Worm (Caenorhabditis elegans) whole organism, L1 larva: ENCODE data around the gene nas-8.

Experiments used
- C04F5.9 ChIP-seq: sonication (generic microtip); optimal IDR thresholded peaks from 2 replicates; lab custom pipeline; 2016; ENCODE audit warnings: missing genetic modification characterization, missing compliant biosample characterization
- C34B4.2 ChIP-seq: sonication (generic microtip); optimal IDR thresholded peaks from 2 replicates; lab custom pipeline; 2017; ENCODE audit warnings: mild to moderate bottlenecking, missing genetic modification characterization, missing compliant biosample characterization
- Y116A8C.19 ChIP-seq: sonication (generic microtip); optimal IDR thresholded peaks from 2 replicates; lab custom pipeline; 2016; ENCODE audit warnings: missing compliant biosample characterization, missing genetic modification characterization, borderline replicate concordance
- aha-1 ChIP-seq: fragments of 150-350 bp; optimal IDR thresholded peaks from 2 replicates; lab custom pipeline; 2014; ENCODE audit warnings: missing biosample characterization, missing genetic modification characterization
- aly-2 ChIP-seq: fragments of 150-350 bp; optimal IDR thresholded peaks from 2 replicates; lab custom pipeline; 2014; ENCODE audit warnings: missing biosample characterization, missing genetic modification characterization
- ama-1 ChIP-seq: fragments of 150-350 bp; optimal IDR thresholded peaks from 2 replicates; lab custom pipeline; 2014
- blmp-1 ChIP-seq: fragments of 150-350 bp; optimal IDR thresholded peaks from 2 replicates; lab custom pipeline; 2014; ENCODE audit warnings: missing biosample characterization, missing genetic modification characterization
- ceh-63 ChIP-seq: fragments of 200-800 bp; sonication (Bioruptor generic); optimal IDR thresholded peaks from 2 replicates; lab custom pipeline; 2018; ENCODE audit warnings: mild to moderate bottlenecking, missing genetic modification characterization, missing compliant biosample characterization
- ceh-8 ChIP-seq: fragments of 200-800 bp; sonication (Bioruptor generic); optimal IDR thresholded peaks from 2 replicates; lab custom pipeline; 2018; ENCODE audit warnings: mild to moderate bottlenecking, missing genetic modification characterization, moderate library complexity, missing compliant biosample characterization
- dpl-1 ChIP-seq, 3 experiments: fragments of 150-350 bp in 2 of 3; sonication (generic microtip) in 1 of 3; optimal IDR thresholded peaks; 2 replicates each; lab custom pipeline; 2014 to 2017; ENCODE audit warnings: missing biosample characterization in 3 of 3, missing genetic modification characterization in 3 of 3, missing genetic modification reagents in 3 of 3
- egl-13 ChIP-seq: sonication (generic microtip); optimal IDR thresholded peaks from 2 replicates; lab custom pipeline; 2016; ENCODE audit warnings: missing genotype, missing genetic modification reagents, missing genetic modification characterization, missing compliant biosample characterization
- egl-27 ChIP-seq, 2 experiments: fragments of 150-350 bp in 1 of 2; sonication (generic microtip); optimal IDR thresholded peaks; 3 replicates each; lab custom pipeline; 2017 to 2018; ENCODE audit warnings: missing biosample characterization in 2 of 2, missing genetic modification characterization in 2 of 2, missing genetic modification reagents in 2 of 2
- elt-3 ChIP-seq, 6 experiments: fragments of 150-350 bp in 1 of 6; sonication (generic microtip); optimal IDR thresholded peaks; 2 replicates each; lab custom pipeline; 2017 to 2018; ENCODE audit warnings: missing biosample characterization in 6 of 6, missing genetic modification characterization in 6 of 6, inconsistent platforms in 1 of 6
- grh-1 ChIP-seq: fragments of 200-800 bp; sonication (Bioruptor generic); IDR thresholded peaks from 2 replicates; pipeline ENCODE4 v1.3.6; 2022; ENCODE audit warnings: missing genetic modification reagents, missing genetic modification characterization, missing compliant biosample characterization
- hlh-17 ChIP-seq: fragments of 200-800 bp; sonication (Bioruptor generic); optimal IDR thresholded peaks from 2 replicates; lab custom pipeline; 2018; ENCODE audit warnings: missing genetic modification characterization, mild to moderate bottlenecking, missing compliant biosample characterization, moderate library complexity, borderline replicate concordance
- isw-1 ChIP-seq: fragments of 200-800 bp; sonication (Bioruptor generic); IDR thresholded peaks from 2 replicates; pipeline ENCODE4 v1.3.6; 2022; ENCODE audit warnings: missing genetic modification characterization, missing compliant biosample characterization
- jun-1 ChIP-seq: fragments of 150-350 bp; optimal IDR thresholded peaks from 2 replicates; lab custom pipeline; 2014; ENCODE audit warnings: missing biosample characterization, missing genetic modification reagents, missing genetic modification characterization
- lin-14 ChIP-seq: fragments of 200-800 bp; sonication (Bioruptor generic); optimal IDR thresholded peaks from 2 replicates; lab custom pipeline; 2018; ENCODE audit warnings: mild to moderate bottlenecking, missing genetic modification characterization, moderate library complexity, missing compliant biosample characterization
- lin-35 ChIP-seq, 2 experiments: fragments of 150-350 bp; optimal IDR thresholded peaks; 2 replicates each; lab custom pipeline; 2014; ENCODE audit warnings: missing biosample characterization in 2 of 2, missing genetic modification characterization in 2 of 2, missing genetic modification reagents in 2 of 2
- lsy-2 ChIP-seq, 2 experiments: fragments of 150-350 bp; optimal IDR thresholded peaks; 2 replicates each; lab custom pipeline; 2014; ENCODE audit warnings: missing biosample characterization in 2 of 2, missing genetic modification characterization in 2 of 2
- mdl-1 ChIP-seq, 2 experiments: fragments of 150-350 bp; optimal IDR thresholded peaks; 2 replicates each; lab custom pipeline; 2014 to 2017; ENCODE audit warnings: missing biosample characterization in 2 of 2, missing genetic modification characterization in 2 of 2, inconsistent platforms in 1 of 2
- mep-1 ChIP-seq: fragments of 150-350 bp; optimal IDR thresholded peaks from 2 replicates; lab custom pipeline; 2014; ENCODE audit warnings: missing biosample characterization, missing genetic modification characterization
- nhr-19 ChIP-seq: fragments of 200-800 bp; sonication (Bioruptor generic); conservative IDR thresholded peaks from 2 replicates; pipeline ENCODE4 v1.3.6; 2022; ENCODE audit warnings: missing genetic modification characterization, missing compliant biosample characterization
- nhr-20 ChIP-seq: sonication (generic microtip); optimal IDR thresholded peaks from 2 replicates; lab custom pipeline; 2016; ENCODE audit warnings: mild to moderate bottlenecking, missing genetic modification characterization, missing compliant biosample characterization
- nhr-28 ChIP-seq: fragments of 150-350 bp; optimal IDR thresholded peaks from 2 replicates; lab custom pipeline; 2014; ENCODE audit warnings: missing biosample characterization, missing genetic modification characterization
- nhr-71 ChIP-seq: sonication (generic microtip); optimal IDR thresholded peaks from 2 replicates; lab custom pipeline; 2016; ENCODE audit warnings: mild to moderate bottlenecking, missing genetic modification characterization, moderate library complexity, missing compliant biosample characterization
- nhr-76 ChIP-seq: sonication (generic microtip); optimal IDR thresholded peaks from 2 replicates; lab custom pipeline; 2017; ENCODE audit warnings: missing biosample characterization, missing genetic modification characterization
- nhr-84 ChIP-seq: sonication (generic microtip); optimal IDR thresholded peaks from 2 replicates; lab custom pipeline; 2017; ENCODE audit warnings: missing biosample characterization, missing genetic modification characterization
- nhr-85 ChIP-seq: sonication (generic microtip); peaks from one replicate; lab custom pipeline; 2016; ENCODE audit warnings: missing genetic modification characterization, inconsistent platforms, missing compliant biosample characterization
- nhr-90 ChIP-seq: sonication (generic microtip); optimal IDR thresholded peaks from 2 replicates; lab custom pipeline; 2016; ENCODE audit warnings: mild to moderate bottlenecking, missing genetic modification characterization, missing compliant biosample characterization; ENCODE audit not compliant: poor library complexity
- rnt-1 ChIP-seq: sonication (generic microtip); optimal IDR thresholded peaks from 2 replicates; lab custom pipeline; 2016; ENCODE audit warnings: mild to moderate bottlenecking, missing genetic modification characterization, moderate library complexity, missing compliant biosample characterization
- skn-1 ChIP-seq: fragments of 150-350 bp; optimal IDR thresholded peaks from 2 replicates; lab custom pipeline; 2014; ENCODE audit warnings: missing biosample characterization, missing genetic modification characterization
- snu-23 ChIP-seq: sonication (generic microtip); optimal IDR thresholded peaks from 2 replicates; lab custom pipeline; 2016; ENCODE audit warnings: missing genetic modification characterization, missing compliant biosample characterization
- tbx-2 ChIP-seq: sonication (generic microtip); optimal IDR thresholded peaks from 2 replicates; lab custom pipeline; 2016; ENCODE audit warnings: missing genetic modification characterization, missing compliant biosample characterization
- tlp-1 ChIP-seq: fragments of 150-350 bp; optimal IDR thresholded peaks from 2 replicates; lab custom pipeline; 2014; ENCODE audit warnings: missing biosample characterization, missing genetic modification characterization
- unc-130 ChIP-seq: fragments of 150-350 bp; optimal IDR thresholded peaks from 2 replicates; lab custom pipeline; 2017; ENCODE audit warnings: missing biosample characterization, missing genetic modification characterization, inconsistent platforms
- unc-30 ChIP-seq: sonication (generic microtip); optimal IDR thresholded peaks from 2 replicates; lab custom pipeline; 2017; ENCODE audit warnings: missing biosample characterization, missing genetic modification characterization
- unc-62 ChIP-seq: fragments of 150-350 bp; optimal IDR thresholded peaks from 2 replicates; lab custom pipeline; 2014; ENCODE audit warnings: missing biosample characterization, missing genetic modification reagents, missing genetic modification characterization
- unc-86 ChIP-seq: sonication (generic microtip); optimal IDR thresholded peaks from 2 replicates; lab custom pipeline; 2016; ENCODE audit warnings: missing genetic modification characterization, missing compliant biosample characterization
- vab-15 ChIP-seq: sonication (generic microtip); optimal IDR thresholded peaks from 2 replicates; lab custom pipeline; 2017; ENCODE audit warnings: missing genotype, mild to moderate bottlenecking, missing genetic modification characterization, missing compliant biosample characterization
- zip-4 ChIP-seq: fragments of 200-800 bp; sonication (Bioruptor generic); optimal IDR thresholded peaks from 2 replicates; lab custom pipeline; 2018; ENCODE audit warnings: mild to moderate bottlenecking, missing genetic modification characterization, moderate library complexity, missing compliant biosample characterization
- ztf-4 ChIP-seq: fragments of 150-350 bp; optimal IDR thresholded peaks from 2 replicates; lab custom pipeline; 2014; ENCODE audit warnings: missing biosample characterization, missing genetic modification characterization

The nas-8 gene

DNA sequence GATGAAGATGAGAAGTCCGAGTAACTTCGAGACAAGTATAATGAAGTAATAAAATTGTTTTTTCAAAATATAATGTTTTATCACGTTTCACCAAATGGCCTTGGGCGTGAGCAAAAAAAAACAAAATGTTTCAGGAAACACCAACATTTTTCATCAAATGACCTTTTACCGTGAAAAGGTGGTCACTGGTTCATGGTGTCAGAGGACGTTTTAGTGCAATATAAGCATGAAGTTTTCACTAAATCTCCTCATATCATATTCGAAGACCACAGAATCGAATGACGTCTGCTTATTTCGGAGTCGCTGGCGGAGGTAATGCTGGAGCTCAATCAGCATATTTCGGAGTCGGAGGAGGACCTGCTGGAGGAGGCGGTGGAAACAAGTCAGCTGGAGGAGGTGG is 3.3 kb upstream of the nas-8 start, which contains the start of the genes ZC477.7 and ssq-3:
Gene ZC477.7, minus strand, starts transcription at position 101 of the 400 bp plus-strand sequence.
Gene ssq-3, plus strand, starts transcription at position 251 of the 400 bp plus-strand sequence.
- no peak for TF ChIP-seq tlp-1
- no peak for TF ChIP-seq ztf-4 (tag; lab: Kevin White, UChicago)
- no peak for TF ChIP-seq egl-27 (tag; optimal IDR thresholded peaks at IDR 0.05; lab: Kevin White, UChicago)
- no peak for TF ChIP-seq egl-13 (tag; lab: Kevin White, UChicago)
- no peak for TF ChIP-seq isw-1
- no peak for TF ChIP-seq aha-1 (tag; lab: Kevin White, UChicago)
- TF ChIP-seq ceh-63 (GFP tag; lab: Kevin White, UChicago), result no peak
- TF ChIP-seq unc-30 (tag; lab: Kevin White, UChicago), result no peak
- no peak for TF ChIP-seq nhr-71 (tag; lab: Kevin White, UChicago)
- TF ChIP-seq ama-1 (lab: Kevin White, UChicago), result no peak
- no peak for TF ChIP-seq elt-3 (tag; optimal IDR thresholded peaks at IDR 0.05; lab: Kevin White, UChicago)
- TF ChIP-seq nhr-90 (tag; lab: Kevin White, UChicago), result no peak
- no peak for TF ChIP-seq aly-2 (tag; lab: Kevin White, UChicago)
- TF ChIP-seq nhr-84 (tag; lab: Kevin White, UChicago), result no peak
- TF ChIP-seq skn-1 (tag; lab: Kevin White, UChicago), result no peak

DNA sequence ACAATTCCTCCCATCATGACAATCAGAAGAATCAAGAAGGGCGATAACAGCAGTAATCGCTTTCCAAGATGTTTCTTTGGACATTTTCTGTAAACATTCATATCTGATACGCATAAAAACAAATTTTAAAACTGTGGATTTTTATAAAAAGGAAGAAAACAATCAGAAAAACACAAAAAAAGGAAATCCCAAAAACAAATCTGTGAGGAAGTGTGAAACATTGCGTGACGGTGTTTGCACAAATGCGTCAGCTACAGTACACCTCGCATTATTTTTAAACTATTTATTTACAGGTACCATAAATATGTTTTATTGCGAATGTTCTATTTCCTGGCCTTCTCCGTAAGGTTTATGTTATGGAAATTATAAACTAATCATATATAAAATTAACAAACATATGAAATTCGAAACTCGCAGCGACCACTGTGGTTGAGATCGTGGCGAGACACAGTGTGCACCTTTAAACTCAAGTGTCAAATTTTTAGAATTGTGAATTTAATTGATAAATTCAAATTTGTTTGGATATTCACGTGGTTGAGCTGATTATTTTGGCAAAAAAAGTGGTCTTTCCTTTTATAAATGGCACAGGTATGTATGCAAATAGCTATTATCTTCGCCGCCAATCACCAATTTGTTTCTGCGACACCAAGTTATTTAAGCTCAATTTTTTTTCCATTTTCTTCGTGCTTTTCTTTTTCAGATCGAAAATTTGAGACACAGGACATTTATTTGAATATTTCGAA is 6.8 kb downstream of the nas-8 start, which contains the start of the genes C34D4.10 and str-48:
Gene C34D4.10, minus strand, starts transcription at position 101 of the 743 bp plus-strand sequence.
Gene str-48, plus strand, starts transcription at position 693 of the 743 bp plus-strand sequence.
- TF ChIP-seq unc-130 (tag; lab: Kevin White, UChicago) (no peak), lsy-2 (tag; optimal IDR thresholded peaks at IDR 0.05; lab: Kevin White, UChicago) (no peak), unc-62 (GFP tag; lab: Kevin White, UChicago) (no peak), hlh-17 (GFP tag; lab: Kevin White, UChicago) (no peak), nhr-28 (tag; lab: Kevin White, UChicago) (no peak), C34B4.2 (tag; lab: Kevin White, UChicago) (no peak), nhr-76 (tag; lab: Kevin White, UChicago) (no peak), zip-4 (GFP tag; lab: Kevin White, UChicago) (no peak), grh-1 (GFP tag; lab: Robert Waterston, UW) (no peak), Y116A8C.19 (no peak), mep-1 (no peak)

DNA sequence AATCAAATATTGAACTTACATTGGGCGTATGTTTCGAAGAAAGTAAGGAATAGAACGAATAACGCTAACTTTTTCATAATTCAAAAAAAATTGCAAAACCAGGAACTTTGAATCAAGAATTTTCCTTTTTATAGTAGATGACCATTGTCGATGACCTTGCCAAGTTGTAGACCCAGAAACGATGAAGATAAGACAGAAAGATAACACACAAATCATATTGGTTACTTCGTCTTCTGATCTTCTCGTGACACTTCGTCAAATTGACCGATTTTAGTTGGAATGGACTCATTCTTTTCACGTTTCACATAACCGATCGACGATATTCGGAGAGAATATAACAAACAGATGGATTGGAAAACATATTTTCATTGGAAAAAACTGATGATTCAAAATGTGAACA is 17.1 kb downstream of the nas-8 start, which contains the start of gene grsp-3:
Gene grsp-3, minus strand, starts transcription at position 149 of the 400 bp plus-strand sequence.
- TF ChIP-seq mep-1, result peak; percentile 39
- TF ChIP-seq blmp-1 (tag; lab: Kevin White, UChicago), result peak; percentile 80
- peak in 1 of 3 experiments; percentile 26 for TF ChIP-seq dpl-1 (GFP tag; optimal IDR thresholded peaks at IDR 0.05; lab: Kevin White, UChicago)
- no peak for TF ChIP-seq unc-86 (tag; lab: Kevin White, UChicago)
- TF ChIP-seq mdl-1 (tag; optimal IDR thresholded peaks at IDR 0.05; lab: Kevin White, UChicago), result peak in 1 of 2 experiments; percentile 32
- TF ChIP-seq tbx-2 (tag; lab: Kevin White, UChicago), result peak; percentile 18
- TF ChIP-seq ceh-8, result no peak
- no peak for TF ChIP-seq vab-15 (tag; lab: Kevin White, UChicago)
- TF ChIP-seq rnt-1 (tag; lab: Kevin White, UChicago), result peak; percentile 7
- TF ChIP-seq ama-1 (lab: Kevin White, UChicago), result no peak
- no peak for TF ChIP-seq jun-1 (tag; lab: Kevin White, UChicago)
- TF ChIP-seq nhr-71 (tag; lab: Kevin White, UChicago), result peak; percentile 59
- peak; percentile 89 for TF ChIP-seq nhr-85 (tag; lab: Kevin White, UChicago)
- no peak; the same call in 1 of the 2 replicates for TF ChIP-seq nhr-19 (GFP tag; lab: Robert Waterston, UW)
- TF ChIP-seq snu-23 (GFP tag; lab: Kevin White, UChicago), result peak; percentile 57
- no peak for TF ChIP-seq nhr-90 (tag; lab: Kevin White, UChicago)
- peak in 1 of 2 experiments; percentile 43 for TF ChIP-seq lin-35 (GFP tag; optimal IDR thresholded peaks at IDR 0.05; lab: Kevin White, UChicago)
- TF ChIP-seq C04F5.9 (tag; lab: Kevin White, UChicago), result no peak
- no peak for TF ChIP-seq C34B4.2 (tag; lab: Kevin White, UChicago)
- no peak for TF ChIP-seq hlh-17 (GFP tag; lab: Kevin White, UChicago)
- TF ChIP-seq aha-1 (tag; lab: Kevin White, UChicago), result no peak
- peak; percentile 60 for TF ChIP-seq nhr-20
- no peak for TF ChIP-seq ceh-63 (GFP tag; lab: Kevin White, UChicago)
- TF ChIP-seq lsy-2 (tag; optimal IDR thresholded peaks at IDR 0.05; lab: Kevin White, UChicago), result peak; percentile 1 to 33
- TF ChIP-seq lin-14, result peak; percentile 60
- peak; percentile 39 for TF ChIP-seq unc-130 (tag; lab: Kevin White, UChicago)
- TF ChIP-seq elt-3 (tag; optimal IDR thresholded peaks at IDR 0.05; lab: Kevin White, UChicago), result peak in 2 of 6 experiments; percentile 59 to 95
